Fruit fly (Drosophila melanogaster): ENCODE measurements around the gene GatC.

Gene GatC

DNA sequence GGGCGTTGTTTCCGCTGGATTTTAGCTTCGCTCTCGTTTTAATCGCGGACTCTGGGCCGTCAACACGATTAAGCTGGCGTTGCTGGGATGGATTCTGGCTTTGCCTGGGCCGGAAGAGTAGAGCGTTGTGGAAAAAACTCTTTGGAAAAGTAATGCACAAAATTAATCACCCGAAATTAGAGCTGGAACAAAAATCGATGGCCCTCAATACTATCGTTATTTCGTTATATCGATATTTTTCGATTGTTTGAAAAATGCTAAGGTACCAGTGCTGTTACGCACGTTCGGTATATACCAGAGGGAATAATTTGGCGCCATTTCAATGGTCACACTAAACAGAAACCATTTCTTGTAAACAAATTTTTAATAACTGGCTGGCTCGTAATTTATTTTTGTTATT is 3.4 kb downstream of the GatC start, which contains the start of the genes Arpc1 and Orc5 (continued):
- TF ChIP-seq luna (GFP tag; optimal IDR thresholded peaks at IDR 0.05): no peak
- TF ChIP-seq dpn (GFP tag; optimal IDR thresholded peaks at IDR 0.05): peak in 1 of 2 experiments; percentile 27
- TF ChIP-seq CG8924 (tag; optimal IDR thresholded peaks at IDR 0.05): peak; percentile 1
- TF ChIP-seq CG17829 (tag; optimal IDR thresholded peaks at IDR 0.05): peak; percentile 9
- TF ChIP-seq sd (tag; optimal IDR thresholded peaks at IDR 0.05): no peak
- no peak for TF ChIP-seq tx (GFP tag; optimal IDR thresholded peaks at IDR 0.05)
- no peak for TF ChIP-seq Gsc (GFP tag; IDR thresholded peaks at IDR 0.05)
- no peak for TF ChIP-seq Elba2 (GFP tag; optimal IDR thresholded peaks at IDR 0.05)
- TF ChIP-seq Pdp1 (GFP tag; optimal IDR thresholded peaks at IDR 0.05): peak in 1 of 2 experiments; percentile 84
- TF ChIP-seq CG17912 (GFP tag; optimal IDR thresholded peaks at IDR 0.05): no peak
- TF ChIP-seq CG6175 (GFP tag; IDR thresholded peaks at IDR 0.05): no peak
- TF ChIP-seq toy (GFP tag; IDR thresholded peaks at IDR 0.05): no peak
- no peak for TF ChIP-seq gt (GFP tag; IDR thresholded peaks at IDR 0.05)
- TF ChIP-seq hb (GFP tag; IDR thresholded peaks at IDR 0.05; ENCODE audit: partially characterized antibody): peak; percentile 83
- TF ChIP-seq D (optimal IDR thresholded peaks at IDR 0.05): peak; percentile 10
- TF ChIP-seq D (GFP tag; optimal IDR thresholded peaks at IDR 0.05): no peak
- no peak for TF ChIP-seq CG2120 (GFP tag; optimal IDR thresholded peaks at IDR 0.05)
- TF ChIP-seq ems (GFP tag; optimal IDR thresholded peaks at IDR 0.05): no peak
- peak; percentile 76 for TF ChIP-seq E2f1 (GFP tag; IDR thresholded peaks at IDR 0.05)
- TF ChIP-seq CG10321 (GFP tag; IDR thresholded peaks at IDR 0.05): no peak
- TF ChIP-seq wor (GFP tag; IDR thresholded peaks at IDR 0.05): no peak
- TF ChIP-seq caup (GFP tag; optimal IDR thresholded peaks at IDR 0.05; ENCODE audit: severe bottlenecking): no peak
- no peak for TF ChIP-seq maf-S (GFP tag; optimal IDR thresholded peaks at IDR 0.05)
- TF ChIP-seq Sin3A (optimal IDR thresholded peaks at IDR 0.05): peak; percentile 58
- TF ChIP-seq CG1529 (GFP tag; optimal IDR thresholded peaks at IDR 0.05): no peak
- TF ChIP-seq ftz-f1 (GFP tag; optimal IDR thresholded peaks at IDR 0.05): no peak
- TF ChIP-seq Usf (GFP tag; optimal IDR thresholded peaks at IDR 0.05): no peak
- no peak for TF ChIP-seq GATAe (GFP tag; conservative IDR thresholded peaks at IDR 0.05)
- TF ChIP-seq knrl (GFP tag; IDR thresholded peaks at IDR 0.05; ENCODE audit: partially characterized antibody): peak; percentile 88
- TF ChIP-seq CG10147 (GFP tag; optimal IDR thresholded peaks at IDR 0.05): no peak
- peak; percentile 52 for TF ChIP-seq nmo (GFP tag; optimal IDR thresholded peaks at IDR 0.05)
- TF ChIP-seq CrebB (tag; optimal IDR thresholded peaks at IDR 0.05): no peak
- TF ChIP-seq CG7963 (GFP tag; IDR thresholded peaks at IDR 0.05; ENCODE audit: partially characterized antibody): peak; percentile 69
- TF ChIP-seq CG16863 (GFP tag; optimal IDR thresholded peaks at IDR 0.05): no peak
- no peak for TF ChIP-seq lilli (GFP tag; optimal IDR thresholded peaks at IDR 0.05)
- TF ChIP-seq bcd (GFP tag; optimal IDR thresholded peaks at IDR 0.05): no peak
- TF ChIP-seq hbn (GFP tag; IDR thresholded peaks at IDR 0.05; ENCODE audit: partially characterized antibody): peak; percentile 92
- TF ChIP-seq CG2202 (tag; optimal IDR thresholded peaks at IDR 0.05): no peak
- no peak for TF ChIP-seq eve (GFP tag; optimal IDR thresholded peaks at IDR 0.05)
- no peak for TF ChIP-seq CG17359 (tag; optimal IDR thresholded peaks at IDR 0.05)
- TF ChIP-seq CG8089 (GFP tag; optimal IDR thresholded peaks at IDR 0.05): no peak
- no peak for TF ChIP-seq CG9876 (GFP tag; optimal IDR thresholded peaks at IDR 0.05)
- TF ChIP-seq grn (GFP tag; optimal IDR thresholded peaks at IDR 0.05): no peak
- TF ChIP-seq lbe (GFP tag; optimal IDR thresholded peaks at IDR 0.05): no peak
- TF ChIP-seq CG5180 (GFP tag; optimal IDR thresholded peaks at IDR 0.05): no peak
- peak; percentile 48 for TF ChIP-seq onecut (GFP tag; IDR thresholded peaks at IDR 0.05)
- TF ChIP-seq CG30431 (GFP tag; optimal IDR thresholded peaks at IDR 0.05): no peak
- no peak for TF ChIP-seq bigmax (GFP tag; optimal IDR thresholded peaks at IDR 0.05)
- TF ChIP-seq sqz (GFP tag; optimal IDR thresholded peaks at IDR 0.05): no peak
- TF ChIP-seq unc-4 (GFP tag; IDR thresholded peaks at IDR 0.05; ENCODE audit: partially characterized antibody): peak; percentile 96
- TF ChIP-seq CG15269 (tag; optimal IDR thresholded peaks at IDR 0.05): no peak
- no peak for TF ChIP-seq CG13123 (GFP tag; optimal IDR thresholded peaks at IDR 0.05)
